Fruit fly (Drosophila melanogaster) whole organism, embryonic: Measurements from ENCODE around the gene Rad17.

ENCODE experiments used
- ATbp ChIP-seq: fragments of 200-800 bp; sonication (Bioruptor generic); optimal IDR thresholded peaks from 2 replicates; lab custom pipeline; 2017; ENCODE audit warnings: missing biosample characterization, mild to moderate bottlenecking, missing genetic modification characterization, missing genetic modification reagents
- Atf6 ChIP-seq: fragments of 200-800 bp; sonication (Bioruptor generic); IDR thresholded peaks from 2 replicates; pipeline ENCODE4 v1.3.6; 2022; ENCODE audit warnings: missing biosample characterization, missing genetic modification characterization
- CG12104 ChIP-seq: fragments of 200-800 bp; sonication (Bioruptor generic); optimal IDR thresholded peaks from 3 replicates; lab custom pipeline; 2016; ENCODE audit warnings: missing biosample characterization, missing genetic modification characterization
- CG14050 ChIP-seq: fragments of 200-800 bp; sonication (Bioruptor generic); IDR thresholded peaks from 3 replicates; pipeline ENCODE4 v1.3.6; 2022; ENCODE audit warnings: missing biosample characterization, missing genetic modification characterization
- CG14965 ChIP-seq: fragments of 200-800 bp; sonication (Bioruptor generic); optimal IDR thresholded peaks from 2 replicates; lab custom pipeline; 2016; ENCODE audit warnings: missing biosample characterization, missing genetic modification characterization, borderline replicate concordance
- CG16863 ChIP-seq: fragments of 200-800 bp; sonication (Bioruptor generic); optimal IDR thresholded peaks from 3 replicates; lab custom pipeline; 2016; ENCODE audit warnings: missing biosample characterization, missing genetic modification characterization
- CG17568 ChIP-seq: fragments of 200-800 bp; sonication (Bioruptor generic); optimal IDR thresholded peaks from 2 replicates; lab custom pipeline; 2018; ENCODE audit warnings: missing biosample characterization, mild to moderate bottlenecking, missing genetic modification characterization, moderate library complexity
- CG31388 ChIP-seq: fragments of 200-800 bp; sonication (Bioruptor generic); optimal IDR thresholded peaks from 2 replicates; lab custom pipeline; 2016; ENCODE audit warnings: missing biosample characterization, missing genetic modification characterization
- CG33557 ChIP-seq: fragments of 200-800 bp; sonication (Bioruptor generic); optimal IDR thresholded peaks from 2 replicates; lab custom pipeline; 2019; ENCODE audit warnings: missing biosample characterization, mild to moderate bottlenecking, missing genetic modification characterization, moderate library complexity
- CG34224 ChIP-seq: fragments of 200-800 bp; sonication (Bioruptor generic); IDR thresholded peaks from 3 replicates; pipeline ENCODE4 v1.3.6; 2022; ENCODE audit warnings: missing biosample characterization, missing genetic modification characterization; ENCODE audit not compliant: partially characterized antibody
- CG42726 ChIP-seq: fragments of 200-800 bp; sonication (Bioruptor generic); IDR thresholded peaks from 2 replicates; pipeline ENCODE4 v1.3.6; 2022; ENCODE audit warnings: missing biosample characterization, missing genetic modification characterization; ENCODE audit not compliant: partially characterized antibody
- CG4282 ChIP-seq: fragments of 200-800 bp; sonication (Bioruptor generic); optimal IDR thresholded peaks from 2 replicates; lab custom pipeline; 2016; ENCODE audit warnings: missing biosample characterization, missing genetic modification characterization
- CG43689 ChIP-seq: fragments of 200-800 bp; sonication (Bioruptor generic); IDR thresholded peaks from 2 replicates; pipeline ENCODE4 v1.3.6; 2022; ENCODE audit warnings: missing biosample characterization, missing genetic modification characterization
- CG4617 ChIP-seq: fragments of 200-800 bp; sonication (Bioruptor generic); optimal IDR thresholded peaks from 3 replicates; lab custom pipeline; 2016; ENCODE audit warnings: missing biosample characterization, missing genetic modification characterization, borderline replicate concordance
- CG5953 ChIP-seq: fragments of 200-800 bp; sonication (Bioruptor generic); IDR thresholded peaks from 2 replicates; pipeline ENCODE4 v1.3.6; 2022; ENCODE audit warnings: missing biosample characterization, missing genetic modification characterization
- CG7372 ChIP-seq: fragments of 200-800 bp; sonication (Bioruptor generic); IDR thresholded peaks from 2 replicates; pipeline ENCODE4 v1.3.6; 2022; ENCODE audit warnings: missing biosample characterization, missing genetic modification characterization
- CG8089 ChIP-seq: fragments of 200-800 bp; sonication (Bioruptor generic); optimal IDR thresholded peaks from 3 replicates; lab custom pipeline; 2016; ENCODE audit warnings: missing biosample characterization, missing genetic modification characterization
- CG8924 ChIP-seq: fragments of 200-800 bp; optimal IDR thresholded peaks from 3 replicates; lab custom pipeline; 2019; ENCODE audit warnings: missing biosample characterization, mild to moderate bottlenecking, missing genetic modification characterization, moderate library complexity
- Dek ChIP-seq: fragments of 200-800 bp; sonication (Bioruptor generic); optimal IDR thresholded peaks from 3 replicates; lab custom pipeline; 2019; ENCODE audit warnings: missing biosample characterization, mild to moderate bottlenecking, missing genetic modification characterization, moderate library complexity
- Dip3 ChIP-seq: fragments of 200-800 bp; sonication (Bioruptor generic); optimal IDR thresholded peaks from 3 replicates; lab custom pipeline; 2016; ENCODE audit warnings: missing biosample characterization, missing genetic modification characterization
- Dref ChIP-seq: fragments of 200-800 bp; sonication (Bioruptor generic); IDR thresholded peaks from 2 replicates; pipeline ENCODE4 v1.3.6; 2022; ENCODE audit warnings: missing biosample characterization, missing genetic modification characterization
- Ets65A ChIP-seq: fragments of 200-800 bp; sonication (Bioruptor generic); peaks from one replicate; lab custom pipeline; 2016; ENCODE audit warnings: missing biosample characterization, missing genetic modification characterization
- Ets97D ChIP-seq: fragments of 200-800 bp; sonication (Bioruptor generic); optimal IDR thresholded peaks from 3 replicates; lab custom pipeline; 2016; ENCODE audit warnings: missing biosample characterization, missing genetic modification characterization
- Gug ChIP-seq: fragments of 200-800 bp; sonication (Bioruptor generic); IDR thresholded peaks from 4 replicates; pipeline ENCODE4 v1.3.6; 2022; ENCODE audit warnings: missing biosample characterization, missing genetic modification characterization
- Hey ChIP-seq: fragments of 200-800 bp; sonication (Bioruptor generic); optimal IDR thresholded peaks from 3 replicates; lab custom pipeline; 2018; ENCODE audit warnings: missing biosample characterization, mild to moderate bottlenecking, missing genetic modification characterization
- Hmx ChIP-seq: fragments of 200-800 bp; sonication (Bioruptor generic); optimal IDR thresholded peaks from 2 replicates; lab custom pipeline; 2016; ENCODE audit warnings: missing biosample characterization, missing genetic modification characterization
- Jarid2 ChIP-seq: fragments of 200-800 bp; sonication (Bioruptor generic); optimal IDR thresholded peaks from 3 replicates; lab custom pipeline; 2017; ENCODE audit warnings: mild to moderate bottlenecking, missing biosample characterization, missing genetic modification reagents, missing genetic modification characterization
- MESR4 ChIP-seq: fragments of 200-800 bp; sonication (Bioruptor generic); optimal IDR thresholded peaks from 2 replicates; lab custom pipeline; 2018; ENCODE audit warnings: missing biosample characterization, mild to moderate bottlenecking, missing genetic modification characterization, moderate library complexity
- ab ChIP-seq: fragments of 200-800 bp; sonication (Bioruptor generic); optimal IDR thresholded peaks from 2 replicates; lab custom pipeline; 2016; ENCODE audit warnings: missing biosample characterization, missing genetic modification characterization
- ase ChIP-seq: fragments of 200-800 bp; sonication (Bioruptor generic); IDR thresholded peaks from 3 replicates; pipeline ENCODE4 v1.3.6; 2022; ENCODE audit warnings: missing biosample characterization, missing genetic modification characterization
- bigmax ChIP-seq: fragments of 200-800 bp; sonication (Bioruptor generic); optimal IDR thresholded peaks from 2 replicates; lab custom pipeline; 2018; ENCODE audit warnings: missing biosample characterization, mild to moderate bottlenecking, missing genetic modification characterization
- cato ChIP-seq: fragments of 200-800 bp; sonication (Bioruptor generic); optimal IDR thresholded peaks from 2 replicates; lab custom pipeline; 2016; ENCODE audit warnings: missing biosample characterization, missing genetic modification characterization, borderline replicate concordance
- corto ChIP-seq: fragments of 200-800 bp; sonication (Bioruptor generic); optimal IDR thresholded peaks from 2 replicates; lab custom pipeline; 2016; ENCODE audit warnings: missing biosample characterization, mild to moderate bottlenecking, missing genetic modification characterization, moderate library complexity
- da ChIP-seq: fragments of 200-800 bp; sonication (Bioruptor generic); optimal IDR thresholded peaks from 2 replicates; lab custom pipeline; 2016; ENCODE audit warnings: missing biosample characterization, missing genetic modification characterization
- dm ChIP-seq: fragments of 200-800 bp; sonication (Bioruptor generic); optimal IDR thresholded peaks from 3 replicates; lab custom pipeline; 2016; ENCODE audit warnings: missing biosample characterization, missing genetic modification characterization
- gce ChIP-seq: fragments of 200-800 bp; sonication (Bioruptor generic); IDR thresholded peaks from 3 replicates; pipeline ENCODE4 v1.3.6; 2022; ENCODE audit warnings: missing biosample characterization, missing genetic modification characterization
- gt ChIP-seq: fragments of 200-800 bp; sonication (Bioruptor generic); IDR thresholded peaks from 2 replicates; pipeline ENCODE4 v1.3.6; 2022; ENCODE audit warnings: missing biosample characterization, missing genetic modification characterization
- hth ChIP-seq: fragments of >200 bp; optimal IDR thresholded peaks from 2 replicates; lab custom pipeline; 2017; ENCODE audit warnings: inconsistent platforms
- klu ChIP-seq: fragments of 200-800 bp; sonication (Bioruptor generic); IDR thresholded peaks from 2 replicates; pipeline ENCODE4 v1.3.6; 2022; ENCODE audit warnings: missing biosample characterization, missing genetic modification characterization
- lola ChIP-seq, 3 experiments: fragments of >200 bp in 2 of 3; fragments of 200-800 bp in 1 of 3; sonication (Bioruptor generic) in 1 of 3; optimal IDR thresholded peaks; 2 replicates each; lab custom pipeline; 2017 to 2019; ENCODE audit warnings: missing biosample characterization in 3 of 3, missing genetic modification characterization in 3 of 3, mild to moderate bottlenecking in 1 of 3, moderate library complexity in 1 of 3
- oc ChIP-seq: fragments of 200-800 bp; sonication (Bioruptor generic); optimal IDR thresholded peaks from 2 replicates; lab custom pipeline; 2018; ENCODE audit warnings: missing biosample characterization, mild to moderate bottlenecking, missing genetic modification characterization, moderate library complexity
- pfk ChIP-seq: fragments of 200-800 bp; sonication (Bioruptor generic); optimal IDR thresholded peaks from 2 replicates; lab custom pipeline; 2018; ENCODE audit warnings: missing biosample characterization, mild to moderate bottlenecking, missing genetic modification characterization, moderate library complexity
- pita ChIP-seq: fragments of 200-800 bp; sonication (Bioruptor generic); optimal IDR thresholded peaks from 2 replicates; lab custom pipeline; 2017; ENCODE audit warnings: missing biosample characterization, mild to moderate bottlenecking, missing genetic modification characterization
- repo ChIP-seq: fragments of 200-800 bp; sonication (Bioruptor generic); optimal IDR thresholded peaks from 2 replicates; lab custom pipeline; 2016; ENCODE audit warnings: missing biosample characterization, missing genetic modification characterization
- sens-2 ChIP-seq: fragments of 200-800 bp; sonication (Bioruptor generic); IDR thresholded peaks from 2 replicates; pipeline ENCODE4 v1.3.6; 2022; ENCODE audit warnings: missing biosample characterization, missing genetic modification characterization
- tgo ChIP-seq: fragments of 200-800 bp; sonication (Bioruptor generic); IDR thresholded peaks from 3 replicates; pipeline ENCODE4 v1.3.6; 2022; ENCODE audit warnings: missing biosample characterization, missing genetic modification characterization
- toy ChIP-seq: fragments of 200-800 bp; sonication (Bioruptor generic); IDR thresholded peaks from 2 replicates; pipeline ENCODE4 v1.3.6; 2022; ENCODE audit warnings: missing biosample characterization, missing genetic modification characterization
- unpg ChIP-seq: fragments of 200-800 bp; sonication (Bioruptor generic); optimal IDR thresholded peaks from 3 replicates; lab custom pipeline; 2018; ENCODE audit warnings: missing biosample characterization, mild to moderate bottlenecking, missing genetic modification characterization, moderate library complexity
- usp ChIP-seq: fragments of >200 bp; optimal IDR thresholded peaks from 2 replicates; lab custom pipeline; 2017; ENCODE audit warnings: missing biosample characterization, missing genetic modification characterization

Rad17 gene

DNA sequence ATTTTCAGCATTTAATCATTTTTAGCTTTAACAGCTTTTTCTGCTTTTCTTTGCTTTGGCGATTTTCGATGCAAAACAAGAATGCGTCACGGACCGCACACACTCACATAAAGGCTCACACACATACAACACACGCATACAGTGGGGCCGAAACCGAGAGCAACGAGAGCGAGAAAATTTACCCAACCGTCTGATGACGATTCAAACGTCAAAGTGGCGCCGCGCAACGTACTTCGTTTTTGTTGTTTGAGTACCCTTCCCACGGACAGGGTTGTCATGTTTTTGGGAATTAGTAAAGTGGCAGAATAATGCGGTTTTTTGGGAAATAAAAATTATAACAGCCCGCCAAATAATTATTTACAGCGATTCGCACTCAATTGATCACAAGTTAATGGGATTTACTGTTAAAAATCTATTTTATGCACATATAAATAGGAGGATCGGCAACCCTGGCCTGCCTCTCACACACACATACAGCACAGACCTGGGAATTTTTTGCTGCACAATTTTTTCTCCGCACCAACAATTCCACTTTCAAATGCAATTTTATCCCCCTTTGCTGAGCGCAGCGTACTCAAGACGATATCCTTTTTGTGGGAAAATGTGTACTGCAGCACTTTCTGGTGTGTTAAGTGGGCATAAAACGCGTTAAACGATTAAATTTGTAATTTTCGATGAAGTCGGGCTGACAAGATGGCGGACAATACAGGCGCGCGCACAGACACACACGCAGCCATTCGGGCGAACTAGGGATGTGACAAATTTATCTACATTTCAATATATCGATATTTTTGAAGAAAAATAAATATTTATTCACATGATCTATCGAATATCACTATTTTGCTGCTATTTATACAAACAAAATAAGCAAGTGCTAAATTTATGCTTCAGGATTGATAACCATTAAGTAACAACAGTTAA lies 7.8 kb downstream of the Rad17 start:
- TF ChIP-seq cato, result peak; percentile 88
- peak; percentile 88 for TF ChIP-seq da (GFP tag; lab: Kevin White, UChicago)
- peak; percentile 86 for TF ChIP-seq ase (GFP tag; lab: Robert Waterston, UW)
- peak; percentile 66 for TF ChIP-seq dm (GFP tag; lab: Kevin White, UChicago)
- TF ChIP-seq tgo (GFP tag; lab: Robert Waterston, UW), result peak; percentile 90
- peak; percentile 67 for TF ChIP-seq gt (GFP tag; lab: Robert Waterston, UW)
- peak; percentile 81 for TF ChIP-seq Hey (tag; lab: Kevin White, UChicago)
- TF ChIP-seq Jarid2 (GFP tag; lab: Kevin White, UChicago), result peak; percentile 80
- peak; percentile 91 for TF ChIP-seq CG7372 (GFP tag; lab: Robert Waterston, UW)
- peak; percentile 86 for TF ChIP-seq repo (GFP tag; lab: Kevin White, UChicago)
- TF ChIP-seq bigmax (GFP tag; lab: Kevin White, UChicago), result peak; percentile 56
- TF ChIP-seq Ets97D (GFP tag; lab: Kevin White, UChicago), result peak; percentile 61
- peak; percentile 51 for TF ChIP-seq pfk (GFP tag; lab: Kevin White, UChicago)
- TF ChIP-seq Dip3 (GFP tag; lab: Kevin White, UChicago), result peak; percentile 91
- TF ChIP-seq sens-2, result peak; percentile 88
- peak; percentile 93 for TF ChIP-seq CG33557 (GFP tag; lab: Kevin White, UChicago)
- peak; percentile 96 for TF ChIP-seq unpg (GFP tag; lab: Kevin White, UChicago)
- no peak for TF ChIP-seq CG42726
- peak; percentile 97 for TF ChIP-seq Ets65A
- peak; percentile 86 for TF ChIP-seq gce (GFP tag; lab: Robert Waterston, UW)
- TF ChIP-seq klu (GFP tag; lab: Robert Waterston, UW), result peak; percentile 82
- peak; percentile 94 for TF ChIP-seq CG17568 (GFP tag; lab: Kevin White, UChicago)
- peak; percentile 85 for TF ChIP-seq Gug
- TF ChIP-seq Atf6 (GFP tag; lab: Robert Waterston, UW), result peak; percentile 91
- peak; percentile 93 for TF ChIP-seq oc
- TF ChIP-seq CG8089 (GFP tag; lab: Kevin White, UChicago), result peak; percentile 89
- peak; percentile 71 for TF ChIP-seq Hmx
- TF ChIP-seq Dref (GFP tag; lab: Robert Waterston, UW), result peak; percentile 73
- TF ChIP-seq CG4282 (GFP tag; lab: Kevin White, UChicago), result peak; percentile 84
- TF ChIP-seq ATbp, result peak; percentile 89
- peak; percentile 53 for TF ChIP-seq CG31388 (GFP tag; lab: Kevin White, UChicago)
- TF ChIP-seq toy (GFP tag; lab: Robert Waterston, UW), result 0 out of 2 replicates have a peak, but pooled peaks have one; percentile 56
- TF ChIP-seq CG43689 (GFP tag; lab: Robert Waterston, UW), result peak; percentile 79
- TF ChIP-seq CG14050 (GFP tag; lab: Robert Waterston, UW), result peak; percentile 89
- peak in 1 of 3 experiments; percentile 91 for TF ChIP-seq lola (GFP tag; optimal IDR thresholded peaks at IDR 0.05; lab: Kevin White, UChicago)
- no peak for TF ChIP-seq hth
- peak; percentile 91 for TF ChIP-seq Dek (tag; lab: Kevin White, UChicago)
- TF ChIP-seq CG34224 (GFP tag; lab: Robert Waterston, UW), result peak; percentile 37; the same call in 2 of the 3 replicates
- peak; percentile 97 for TF ChIP-seq MESR4 (GFP tag; lab: Kevin White, UChicago)
- no peak for TF ChIP-seq pita (GFP tag; lab: Kevin White, UChicago)
- no peak for TF ChIP-seq usp (GFP tag; lab: Kevin White, UChicago)
- TF ChIP-seq corto, result peak; percentile 86
- peak; percentile 92 for TF ChIP-seq CG16863 (GFP tag; lab: Kevin White, UChicago)
- peak; percentile 83 for TF ChIP-seq CG12104 (GFP tag; lab: Kevin White, UChicago)
- TF ChIP-seq CG14965 (GFP tag; lab: Kevin White, UChicago), result peak; percentile 41
- peak; percentile 88 for TF ChIP-seq CG5953 (GFP tag; lab: Robert Waterston, UW)
- peak; percentile 95 for TF ChIP-seq CG8924 (tag; lab: Kevin White, UChicago)
- peak; percentile 86 for TF ChIP-seq CG4617 (GFP tag; lab: Kevin White, UChicago)
- TF ChIP-seq ab (GFP tag; lab: Kevin White, UChicago), result peak; percentile 75
